Fruit fly (Drosophila melanogaster): ENCODE measurements around the gene CG33648.

The CG33648 gene

DNA sequence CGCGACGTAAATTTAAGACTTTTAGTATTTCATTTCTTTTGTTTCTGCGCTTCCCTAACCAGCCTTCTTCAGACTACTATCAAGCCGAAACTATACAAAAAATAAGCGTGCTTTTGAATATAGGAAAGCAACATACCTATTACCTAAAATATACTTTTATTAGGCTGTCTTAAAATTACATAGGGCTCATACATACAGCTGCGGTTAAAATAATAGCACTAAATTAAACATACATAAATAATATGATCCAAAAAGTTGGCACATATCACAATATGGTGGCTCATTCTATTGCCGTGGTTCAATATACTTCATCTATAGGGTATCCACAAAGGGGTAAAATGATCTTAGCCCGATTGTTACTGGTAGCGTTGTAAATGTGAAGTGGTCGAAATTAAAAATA, 23.7 kb upstream of the CG33648 start (continued):
- TF ChIP-seq CG9817 (tag; optimal IDR thresholded peaks at IDR 0.05) (peak; percentile 3), Nf-YB (GFP tag; optimal IDR thresholded peaks at IDR 0.05) (peak; percentile 48), dmrt99B (tag; optimal IDR thresholded peaks at IDR 0.05) (peak; percentile 77), ftz-f1 (GFP tag; optimal IDR thresholded peaks at IDR 0.05) (no peak), danr (GFP tag; IDR thresholded peaks at IDR 0.05) (peak; percentile 38; the same call in 1 of the 2 replicates), gem (tag; optimal IDR thresholded peaks at IDR 0.05) (peak; percentile 86), Sry-δ (GFP tag; optimal IDR thresholded peaks at IDR 0.05) (no peak), HLH54F (GFP tag; optimal IDR thresholded peaks at IDR 0.05) (peak; percentile 6), cg (GFP tag; optimal IDR thresholded peaks at IDR 0.05) (no peak), Tbp (GFP tag; optimal IDR thresholded peaks at IDR 0.05) (no peak), CG7556 (GFP tag; optimal IDR thresholded peaks at IDR 0.05) (peak; percentile 76), Ets97D (GFP tag; optimal IDR thresholded peaks at IDR 0.05) (no peak), stc (GFP tag; IDR thresholded peaks at IDR 0.05) (peak; percentile 74), al (GFP tag; IDR thresholded peaks at IDR 0.05) (peak; percentile 45; the same call in 1 of the 2 replicates), en (GFP tag; optimal IDR thresholded peaks at IDR 0.05) (no peak), Nf-YC (tag; optimal IDR thresholded peaks at IDR 0.05) (peak; percentile 4), grn (GFP tag; optimal IDR thresholded peaks at IDR 0.05) (no peak), CG7987 (GFP tag; optimal IDR thresholded peaks at IDR 0.05) (no peak), CG6254 (GFP tag; optimal IDR thresholded peaks at IDR 0.05) (peak; percentile 14), CG12942 (GFP tag; optimal IDR thresholded peaks at IDR 0.05) (no peak), CG12155 (GFP tag; optimal IDR thresholded peaks at IDR 0.05) (peak; percentile 48), schlank (tag; optimal IDR thresholded peaks at IDR 0.05) (no peak), CG13775 (GFP tag; optimal IDR thresholded peaks at IDR 0.05) (peak; percentile 48), slou (GFP tag; optimal IDR thresholded peaks at IDR 0.05) (no peak), scrt (GFP tag; optimal IDR thresholded peaks at IDR 0.05) (peak; percentile 16), Xbp1 (GFP tag; optimal IDR thresholded peaks at IDR 0.05) (peak; percentile 44), eve (GFP tag; optimal IDR thresholded peaks at IDR 0.05) (no peak), CG11723 (GFP tag; optimal IDR thresholded peaks at IDR 0.05) (peak; percentile 38), Doc3 (GFP tag; IDR thresholded peaks at IDR 0.05; ENCODE audit: partially characterized antibody) (no peak), bbx (GFP tag; IDR thresholded peaks at IDR 0.05; ENCODE audit: partially characterized antibody) (no peak), CG18764 (GFP tag; optimal IDR thresholded peaks at IDR 0.05) (no peak), CrebB (tag; optimal IDR thresholded peaks at IDR 0.05) (peak; percentile 29), bigmax (GFP tag; optimal IDR thresholded peaks at IDR 0.05) (no peak), CG11696 (GFP tag; IDR thresholded peaks at IDR 0.05) (peak; percentile 61), Hmx (GFP tag; optimal IDR thresholded peaks at IDR 0.05) (no peak), CG6689 (GFP tag; IDR thresholded peaks at IDR 0.05) (peak; percentile 81; the same call in 1 of the 2 replicates), CG5245 (GFP tag; optimal IDR thresholded peaks at IDR 0.05) (no peak), CG3726 (GFP tag; IDR thresholded peaks at IDR 0.05) (peak; percentile 34; the same call in 1 of the 3 replicates), gce (GFP tag; IDR thresholded peaks at IDR 0.05) (peak; percentile 57; the same call in 1 of the 3 replicates), CG12299 (tag; optimal IDR thresholded peaks at IDR 0.05) (no peak), ind (GFP tag; optimal IDR thresholded peaks at IDR 0.05) (peak; percentile 60), CG4328 (GFP tag; optimal IDR thresholded peaks at IDR 0.05) (no peak), btn (GFP tag; optimal IDR thresholded peaks at IDR 0.05) (no peak), CG3995 (GFP tag; optimal IDR thresholded peaks at IDR 0.05) (no peak), CG7928 (GFP tag; optimal IDR thresholded peaks at IDR 0.05) (no peak), CG14050 (GFP tag; IDR thresholded peaks at IDR 0.05) (no peak; the same call in 2 of the 3 replicates), CG31388 (GFP tag; optimal IDR thresholded peaks at IDR 0.05) (no peak), chinmo (GFP tag; IDR thresholded peaks at IDR 0.05; ENCODE audit: partially characterized antibody) (no peak), pita (GFP tag; optimal IDR thresholded peaks at IDR 0.05) (no peak), tx (GFP tag; optimal IDR thresholded peaks at IDR 0.05) (peak; percentile 49), CG17328 (GFP tag; IDR thresholded peaks at IDR 0.05) (peak; percentile 56; the same call in 1 of the 2 replicates), insv (GFP tag; optimal IDR thresholded peaks at IDR 0.05) (no peak)

Measured in whole organism, embryonic.